Worm (Caenorhabditis elegans) whole organism, L4 larva: ENCODE measurements around the gene str-6.

ENCODE experiments used
- D1046.2 ChIP-seq: fragments of 200-800 bp; sonication (Bioruptor generic); IDR thresholded peaks from 2 replicates; pipeline ENCODE4 v1.3.6; 2022; ENCODE audit warnings: missing genetic modification characterization, missing compliant biosample characterization
- F10B5.3 ChIP-seq: sonication (generic microtip); optimal IDR thresholded peaks from 2 replicates; lab custom pipeline; 2016; ENCODE audit warnings: mild to moderate bottlenecking, missing genetic modification characterization, missing compliant biosample characterization
- F26F4.8 ChIP-seq: fragments of 200-800 bp; sonication (Bioruptor generic); conservative IDR thresholded peaks from 2 replicates; pipeline ENCODE4 v1.3.6; 2022; ENCODE audit warnings: missing genetic modification characterization, missing compliant biosample characterization
- F37D6.2 ChIP-seq: sonication (generic microtip); optimal IDR thresholded peaks from 2 replicates; lab custom pipeline; 2016; ENCODE audit warnings: mild to moderate bottlenecking, missing genetic modification characterization, missing compliant biosample characterization
- F49E8.2 ChIP-seq: sonication (generic microtip); optimal IDR thresholded peaks from 2 replicates; lab custom pipeline; 2016; ENCODE audit warnings: missing compliant biosample characterization, mild to moderate bottlenecking, missing genetic modification characterization, borderline replicate concordance
- T26A8.4 ChIP-seq: fragments of 200-800 bp; sonication (Bioruptor generic); IDR thresholded peaks from 2 replicates; pipeline ENCODE4 v1.3.6; 2022; ENCODE audit warnings: missing genetic modification characterization, missing compliant biosample characterization
- Y105C5A.15 ChIP-seq: fragments of 200-800 bp; sonication (Bioruptor generic); IDR thresholded peaks from 2 replicates; pipeline ENCODE4 v1.3.6; 2022; ENCODE audit warnings: missing genetic modification characterization, missing compliant biosample characterization
- Y48G9A.11 ChIP-seq: fragments of 200-800 bp; sonication (Bioruptor generic); IDR thresholded peaks from 2 replicates; pipeline ENCODE4 v1.3.6; 2022; ENCODE audit warnings: missing genetic modification reagents, missing genetic modification characterization, missing compliant biosample characterization
- aha-1 ChIP-seq: fragments of 150-350 bp; peaks from one replicate; lab custom pipeline; 2014; ENCODE audit warnings: missing biosample characterization, missing genetic modification characterization
- ceh-20 ChIP-seq: fragments of 200-800 bp; sonication (Bioruptor generic); IDR thresholded peaks from 2 replicates; pipeline ENCODE4 v1.3.6; 2022; ENCODE audit warnings: missing genetic modification reagents, missing genetic modification characterization, missing compliant biosample characterization
- ceh-32 ChIP-seq: sonication (generic microtip); optimal IDR thresholded peaks from 2 replicates; lab custom pipeline; 2016; ENCODE audit warnings: mild to moderate bottlenecking, missing genetic modification characterization, missing compliant biosample characterization; ENCODE audit not compliant: poor library complexity
- ceh-44 ChIP-seq: fragments of 200-800 bp; sonication (Bioruptor generic); IDR thresholded peaks from 2 replicates; pipeline ENCODE4 v1.3.6; 2022; ENCODE audit warnings: missing genetic modification reagents, missing genetic modification characterization, missing compliant biosample characterization
- ces-1 ChIP-seq: fragments of 150-350 bp; sonication (generic microtip); optimal IDR thresholded peaks from 4 replicates; lab custom pipeline; 2014; ENCODE audit warnings: missing biosample characterization, missing genetic modification reagents, missing genetic modification characterization
- cey-2 ChIP-seq: sonication (generic microtip); optimal IDR thresholded peaks from 3 replicates; lab custom pipeline; 2017; ENCODE audit warnings: missing genetic modification characterization, mild to moderate bottlenecking, missing compliant biosample characterization, antibody characterized with exemption, borderline replicate concordance; ENCODE audit not compliant: insufficient read depth
- daf-19 ChIP-seq: fragments of 200-800 bp; sonication (Bioruptor generic); conservative IDR thresholded peaks from 2 replicates; pipeline ENCODE4 v1.3.6; 2022; ENCODE audit warnings: missing genetic modification characterization, missing compliant biosample characterization
- daf-8 ChIP-seq: fragments of 200-800 bp; sonication (Bioruptor generic); IDR thresholded peaks from 2 replicates; pipeline ENCODE4 v1.3.6; 2022; ENCODE audit warnings: missing genetic modification characterization, missing compliant biosample characterization
- dve-1 ChIP-seq: sonication (generic microtip); optimal IDR thresholded peaks from 2 replicates; lab custom pipeline; 2017; ENCODE audit warnings: antibody characterized with exemption, mild to moderate bottlenecking, missing genetic modification characterization, missing compliant biosample characterization; ENCODE audit not compliant: insufficient read depth
- fkh-10 ChIP-seq: fragments of 150-350 bp; optimal IDR thresholded peaks from 2 replicates; lab custom pipeline; 2014; ENCODE audit warnings: missing biosample characterization, missing genetic modification reagents, missing genetic modification characterization
- hlh-11 ChIP-seq: fragments of 200-800 bp; sonication (Bioruptor generic); optimal IDR thresholded peaks from 2 replicates; lab custom pipeline; 2018; ENCODE audit warnings: mild to moderate bottlenecking, missing genetic modification characterization, missing compliant biosample characterization
- lim-7 ChIP-seq: fragments of 200-800 bp; sonication (Bioruptor generic); IDR thresholded peaks from 2 replicates; pipeline ENCODE4 v1.3.6; 2022; ENCODE audit warnings: missing genetic modification characterization, missing compliant biosample characterization
- lin-13 ChIP-seq: fragments of 150-350 bp; optimal IDR thresholded peaks from 2 replicates; lab custom pipeline; 2014; ENCODE audit warnings: missing biosample characterization, missing genetic modification reagents, missing genetic modification characterization
- lin-39 ChIP-seq: fragments of 150-350 bp; optimal IDR thresholded peaks from 2 replicates; lab custom pipeline; 2014; ENCODE audit warnings: missing biosample characterization, missing genetic modification reagents, missing genetic modification characterization
- nhr-25 ChIP-seq: sonication (generic microtip); optimal IDR thresholded peaks from 2 replicates; lab custom pipeline; 2017; ENCODE audit warnings: missing genetic modification characterization, mild to moderate bottlenecking, missing compliant biosample characterization, antibody characterized with exemption, moderate library complexity, borderline replicate concordance; ENCODE audit not compliant: insufficient read depth
- nhr-41 ChIP-seq: fragments of 200-800 bp; sonication (Bioruptor generic); IDR thresholded peaks from 2 replicates; pipeline ENCODE4 v1.3.6; 2022; ENCODE audit warnings: missing genetic modification reagents, missing genetic modification characterization, missing compliant biosample characterization
- pqm-1 ChIP-seq: sonication (generic microtip); optimal IDR thresholded peaks from 2 replicates; lab custom pipeline; 2017; ENCODE audit warnings: missing biosample characterization, missing genetic modification characterization
- snpc-4 ChIP-seq: fragments of 150-350 bp; optimal IDR thresholded peaks from 2 replicates; lab custom pipeline; 2014; ENCODE audit warnings: missing biosample characterization, missing genetic modification characterization
- unc-62 ChIP-seq, 3 experiments: fragments of 150-350 bp in 1 of 3; sonication (generic microtip); optimal IDR thresholded peaks in 2 of 3; peaks in 1 of 3; 1 replicate in 1 of 3; 2 replicates in 2 of 3; lab custom pipeline; 2014 to 2017; ENCODE audit warnings: missing biosample characterization in 3 of 3, missing genetic modification characterization in 3 of 3, missing genetic modification reagents in 3 of 3, missing genotype in 1 of 3
- zag-1 ChIP-seq: fragments of 150-350 bp; optimal IDR thresholded peaks from 2 replicates; lab custom pipeline; 2014; ENCODE audit warnings: missing biosample characterization, missing genetic modification characterization
- zfp-2 ChIP-seq: sonication (generic microtip); optimal IDR thresholded peaks from 2 replicates; lab custom pipeline; 2016; ENCODE audit warnings: mild to moderate bottlenecking, missing genetic modification characterization, missing compliant biosample characterization

Gene str-6

ce11 chrV:15750130-15750529, at the start of gene str-6:
TSS of gene str-6 (minus strand) at chrV:15750230.
- TF ChIP-seq T26A8.4 = no peak
- TF ChIP-seq lin-39 (tag; lab: Kevin White, UChicago) = no peak
- TF ChIP-seq ceh-32 (tag; lab: Kevin White, UChicago) = no peak
- no peak for TF ChIP-seq nhr-25 (tag; lab: Kevin White, UChicago)
- no peak for TF ChIP-seq F26F4.8 (GFP tag; lab: Robert Waterston, UW)
- TF ChIP-seq nhr-41 = no peak
- TF ChIP-seq dve-1 (tag; lab: Kevin White, UChicago) = no peak
- no peak for TF ChIP-seq zfp-2
- no peak for TF ChIP-seq zag-1
- TF ChIP-seq fkh-10 (GFP tag; lab: Kevin White, UChicago) = no peak
- no peak for TF ChIP-seq ceh-44 (GFP tag; lab: Robert Waterston, UW)
- no peak for TF ChIP-seq daf-19 (GFP tag; lab: Robert Waterston, UW)
- no peak for TF ChIP-seq cey-2 (tag; lab: Kevin White, UChicago)
- no peak for TF ChIP-seq lin-13 (GFP tag; lab: Kevin White, UChicago)
- TF ChIP-seq Y48G9A.11 (GFP tag; lab: Robert Waterston, UW) = no peak
- TF ChIP-seq, all 104 proteins: peak for 0

DNA sequence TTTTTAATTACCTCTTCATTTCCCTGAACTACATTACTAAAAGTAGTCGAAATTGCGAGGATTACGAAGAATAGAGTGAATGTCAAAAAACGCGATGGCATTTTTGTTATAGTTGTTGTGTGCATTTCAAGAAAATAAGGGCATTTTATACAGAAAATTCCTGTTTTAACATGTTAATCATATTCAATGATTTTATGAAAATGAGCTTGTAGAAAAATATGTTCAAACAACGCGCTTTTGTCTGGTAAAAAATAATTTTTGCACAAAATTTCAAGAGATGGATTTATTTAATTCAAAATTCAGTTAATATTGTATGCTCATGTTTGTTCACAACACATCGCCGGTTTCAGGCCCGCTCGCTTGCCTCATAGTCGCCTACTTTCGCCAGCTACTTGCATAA, 48.1 kb upstream of the str-6 start, which contains the start of gene T26E4.10:
TSS of gene T26E4.10 (minus strand) at position 101 of the 400 bp plus-strand sequence.
- TF ChIP-seq F49E8.2 (tag; lab: Kevin White, UChicago) (no peak), unc-62 (GFP tag; optimal IDR thresholded peaks at IDR 0.05 in 1 of 2; lab: Kevin White, UChicago) (peak in 1 of 2 experiments; percentile 49), unc-62 (tag; optimal IDR thresholded peaks at IDR 0.05; lab: Kevin White, UChicago) (no peak), aha-1 (tag; lab: Kevin White, UChicago) (no peak)

DNA sequence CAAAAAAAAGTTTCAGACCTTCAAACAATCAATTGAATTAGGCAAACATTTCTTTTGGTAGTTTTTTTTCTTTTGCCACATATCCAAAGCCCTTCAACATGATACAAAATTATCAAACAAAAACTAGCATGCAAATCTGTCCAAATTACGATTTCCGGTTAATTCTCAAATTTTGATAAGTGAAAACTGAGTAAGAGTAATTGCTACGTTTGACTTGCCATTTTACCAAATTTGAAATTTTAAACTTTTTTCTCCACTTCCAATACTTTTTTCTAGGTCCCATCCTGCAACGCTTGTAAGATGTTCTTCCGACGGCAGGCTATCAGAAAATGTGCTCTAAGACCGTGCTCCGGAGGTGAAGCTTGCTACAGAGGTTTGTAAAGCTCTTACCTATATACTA, 46.1 kb upstream of the str-6 start, which contains the start of gene nhr-223:
TSS of gene nhr-223 (plus strand) at position 301 of the 400 bp plus-strand sequence.
- no peak for TF ChIP-seq ceh-44 (GFP tag; lab: Robert Waterston, UW)
- peak in 1 of 2 experiments; percentile 78 for TF ChIP-seq unc-62 (GFP tag; optimal IDR thresholded peaks at IDR 0.05 in 1 of 2; lab: Kevin White, UChicago)
- no peak for TF ChIP-seq unc-62 (tag; optimal IDR thresholded peaks at IDR 0.05; lab: Kevin White, UChicago)

- no peak for TF ChIP-seq hlh-11 (tag; lab: Kevin White, UChicago)
These were observed 43.2 kb upstream of the str-6 start, which contains the start of gene T26E4.7 for ce11 chrV:15793270-15793669. TSS of gene T26E4.7 (plus strand) at chrV:15793570.

ce11 chrV:15792409-15792808, 42.4 kb upstream of the str-6 start, which contains the start of gene T26E4.4:
TSS of gene T26E4.4 (minus strand) at chrV:15792509.
- TF ChIP-seq F49E8.2 (tag; lab: Kevin White, UChicago) = no peak
- TF ChIP-seq cey-2 (tag; lab: Kevin White, UChicago) = no peak
- TF ChIP-seq Y105C5A.15 (GFP tag; lab: Robert Waterston, UW) = no peak
- TF ChIP-seq aha-1 (tag; lab: Kevin White, UChicago) = peak; percentile 12

DNA sequence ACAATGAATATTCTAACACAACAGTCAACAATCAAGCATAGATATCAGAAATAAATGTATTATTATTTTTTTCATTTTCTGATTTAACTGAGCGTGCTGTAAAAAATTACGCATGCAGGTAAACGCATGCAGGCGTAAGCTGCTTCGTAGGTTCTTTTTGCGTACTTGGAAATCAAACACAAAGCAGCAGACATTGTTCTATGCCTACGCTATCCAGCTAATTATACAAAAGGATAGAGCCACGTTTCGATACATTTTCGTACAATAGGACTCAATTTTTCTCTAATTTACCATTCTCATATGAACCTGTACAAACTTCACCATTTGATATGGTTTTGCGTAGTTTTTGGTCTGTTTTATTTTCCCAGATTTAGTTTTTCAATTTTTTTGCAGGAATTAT, 32.5 kb upstream of the str-6 start, which contains the start of gene T26E4.3:
TSS of gene T26E4.3 (plus strand) at position 301 of the 400 bp plus-strand sequence.
- TF ChIP-seq D1046.2 (no peak), daf-8 (GFP tag; lab: Robert Waterston, UW) (no peak), snpc-4 (tag; lab: Kevin White, UChicago) (no peak), ceh-32 (tag; lab: Kevin White, UChicago) (no peak), ceh-20 (GFP tag; lab: Robert Waterston, UW) (no peak), lim-7 (no peak), F10B5.3 (tag; lab: Kevin White, UChicago) (no peak), F37D6.2 (no peak), pqm-1 (tag; lab: Kevin White, UChicago) (no peak), hlh-11 (tag; lab: Kevin White, UChicago) (no peak), ces-1 (GFP tag; lab: Kevin White, UChicago) (no peak)
